Worm (Caenorhabditis elegans) whole organism, young adult: ENCODE measurements around the gene Y82E9BR.14.

ENCODE experiments used
- B0261.1 ChIP-seq: sonication (generic microtip); optimal IDR thresholded peaks from 2 replicates; lab custom pipeline; 2016; ENCODE audit warnings: mild to moderate bottlenecking, missing genetic modification characterization, moderate library complexity, missing compliant biosample characterization
- C17E4.6 ChIP-seq: fragments of 200-800 bp; sonication (Bioruptor generic); IDR thresholded peaks from 2 replicates; pipeline ENCODE4 v1.3.6; 2022; ENCODE audit warnings: missing genetic modification reagents, missing genetic modification characterization, missing compliant biosample characterization
- F22D6.2 ChIP-seq: sonication (generic microtip); optimal IDR thresholded peaks from 2 replicates; lab custom pipeline; 2016; ENCODE audit warnings: mild to moderate bottlenecking, missing genetic modification characterization, missing compliant biosample characterization
- F23B12.7 ChIP-seq: sonication (generic microtip); optimal IDR thresholded peaks from 2 replicates; lab custom pipeline; 2017; ENCODE audit warnings: missing genetic modification characterization, mild to moderate bottlenecking, missing compliant biosample characterization, antibody characterized with exemption, moderate library complexity; ENCODE audit not compliant: insufficient read depth
- F37B4.10 ChIP-seq: fragments of 200-800 bp; sonication (Bioruptor generic); IDR thresholded peaks from 2 replicates; pipeline ENCODE4 v1.3.6; 2022; ENCODE audit warnings: missing genetic modification characterization, missing compliant biosample characterization
- F49E8.2 ChIP-seq: sonication (generic microtip); optimal IDR thresholded peaks from 3 replicates; lab custom pipeline; 2017; ENCODE audit warnings: missing genetic modification characterization, mild to moderate bottlenecking, missing compliant biosample characterization, antibody characterized with exemption, moderate library complexity; ENCODE audit not compliant: insufficient read depth
- F55B11.4 ChIP-seq: sonication (generic microtip); optimal IDR thresholded peaks from 2 replicates; lab custom pipeline; 2016; ENCODE audit warnings: missing compliant biosample characterization, missing genetic modification characterization, borderline replicate concordance; ENCODE audit not compliant: insufficient read depth
- F57A8.1 ChIP-seq: fragments of 200-800 bp; sonication (Bioruptor generic); optimal IDR thresholded peaks from 2 replicates; lab custom pipeline; 2018; ENCODE audit warnings: mild to moderate bottlenecking, missing genetic modification characterization, moderate library complexity, missing compliant biosample characterization
- T07F8.4 ChIP-seq: sonication (generic microtip); optimal IDR thresholded peaks from 2 replicates; lab custom pipeline; 2016; ENCODE audit warnings: mild to moderate bottlenecking, missing genetic modification characterization, moderate library complexity, missing compliant biosample characterization
- Y56A3A.18 ChIP-seq: fragments of 200-800 bp; sonication (Bioruptor generic); IDR thresholded peaks from 2 replicates; pipeline ENCODE4 v1.3.6; 2022; ENCODE audit warnings: missing genetic modification reagents, missing genetic modification characterization, missing compliant biosample characterization
- Y67H2A.10 ChIP-seq: fragments of 200-800 bp; sonication (Bioruptor generic); conservative IDR thresholded peaks from 2 replicates; pipeline ENCODE4 v1.3.6; 2022; ENCODE audit warnings: missing genetic modification reagents, missing genetic modification characterization, missing compliant biosample characterization
- aptf-3 ChIP-seq: fragments of 200-800 bp; sonication (Bioruptor generic); IDR thresholded peaks from 2 replicates; pipeline ENCODE4 v1.3.6; 2022; ENCODE audit warnings: missing genetic modification characterization, missing compliant biosample characterization
- attf-3 ChIP-seq: fragments of 200-800 bp; sonication (Bioruptor generic); conservative IDR thresholded peaks from 2 replicates; pipeline ENCODE4 v1.3.6; 2022; ENCODE audit warnings: missing genetic modification reagents, missing genetic modification characterization, missing compliant biosample characterization
- attf-5 ChIP-seq: fragments of 200-800 bp; sonication (Bioruptor generic); optimal IDR thresholded peaks from 2 replicates; lab custom pipeline; 2018; ENCODE audit warnings: mild to moderate bottlenecking, missing genetic modification characterization, missing compliant biosample characterization
- bed-1 ChIP-seq: fragments of 200-800 bp; sonication (Bioruptor generic); IDR thresholded peaks from 2 replicates; pipeline ENCODE4 v1.3.6; 2022; ENCODE audit warnings: missing genetic modification reagents, missing genetic modification characterization, missing compliant biosample characterization
- chd-7 ChIP-seq: sonication (generic microtip); optimal IDR thresholded peaks from 2 replicates; lab custom pipeline; 2016; ENCODE audit warnings: mild to moderate bottlenecking, missing genetic modification characterization, moderate library complexity, missing compliant biosample characterization
- dox-1 ChIP-seq: fragments of 200-800 bp; sonication (Bioruptor generic); IDR thresholded peaks from 2 replicates; pipeline ENCODE4 v1.3.6; 2022; ENCODE audit warnings: missing genetic modification reagents, missing genetic modification characterization, missing compliant biosample characterization
- dpff-1 ChIP-seq: sonication (generic microtip); optimal IDR thresholded peaks from 2 replicates; lab custom pipeline; 2017; ENCODE audit warnings: mild to moderate bottlenecking, missing genetic modification characterization, missing compliant biosample characterization
- dpl-1 ChIP-seq: fragments of 150-350 bp; optimal IDR thresholded peaks from 2 replicates; lab custom pipeline; 2014; ENCODE audit warnings: missing biosample characterization, missing genetic modification reagents, missing genetic modification characterization
- egl-44 ChIP-seq: fragments of 200-800 bp; sonication (Bioruptor generic); IDR thresholded peaks from 2 replicates; pipeline ENCODE4 v1.3.6; 2022; ENCODE audit warnings: missing genetic modification reagents, missing genetic modification characterization, missing compliant biosample characterization
- ekl-4 ChIP-seq: fragments of 200-800 bp; sonication (Bioruptor generic); IDR thresholded peaks from 2 replicates; pipeline ENCODE4 v1.3.6; 2022; ENCODE audit warnings: missing genetic modification reagents, missing genetic modification characterization, missing compliant biosample characterization
- ets-4 ChIP-seq: fragments of 200-800 bp; sonication (Bioruptor generic); optimal IDR thresholded peaks from 2 replicates; lab custom pipeline; 2018; ENCODE audit warnings: mild to moderate bottlenecking, missing genetic modification characterization, missing compliant biosample characterization
- hsf-1 ChIP-seq: fragments of 200-800 bp; sonication (Bioruptor generic); IDR thresholded peaks from 2 replicates; pipeline ENCODE4 v1.3.6; 2022; ENCODE audit warnings: missing genetic modification reagents, missing genetic modification characterization, missing compliant biosample characterization
- lin-26 ChIP-seq: fragments of 200-800 bp; sonication (Bioruptor generic); IDR thresholded peaks from 2 replicates; pipeline ENCODE4 v1.3.6; 2022; ENCODE audit warnings: missing genetic modification reagents, missing genetic modification characterization, missing compliant biosample characterization
- lin-35 ChIP-seq, 3 experiments: fragments of 150-350 bp in 2 of 3; sonication (generic microtip) in 1 of 3; optimal IDR thresholded peaks; 2 replicates each; lab custom pipeline; 2014 to 2018; ENCODE audit warnings: missing biosample characterization in 3 of 3, missing genetic modification characterization in 3 of 3, missing genetic modification reagents in 3 of 3
- lin-40 ChIP-seq: sonication (generic microtip); optimal IDR thresholded peaks from 2 replicates; lab custom pipeline; 2016; ENCODE audit warnings: missing genetic modification characterization, mild to moderate bottlenecking, missing compliant biosample characterization, missing genotype, missing genetic modification reagents
- lin-54 ChIP-seq: fragments of 200-800 bp; sonication (Bioruptor generic); optimal IDR thresholded peaks from 2 replicates; lab custom pipeline; 2018; ENCODE audit warnings: mild to moderate bottlenecking, missing genetic modification characterization, missing compliant biosample characterization
- lsl-1 ChIP-seq: fragments of 200-800 bp; sonication (Bioruptor generic); optimal IDR thresholded peaks from 2 replicates; lab custom pipeline; 2018; ENCODE audit warnings: mild to moderate bottlenecking, missing genetic modification characterization, moderate library complexity, missing compliant biosample characterization
- pbrm-1 ChIP-seq: fragments of 200-800 bp; sonication (Bioruptor generic); IDR thresholded peaks from 2 replicates; pipeline ENCODE4 v1.3.6; 2022; ENCODE audit warnings: missing genetic modification reagents, missing genetic modification characterization, missing compliant biosample characterization
- pha-4 ChIP-seq: fragments of 150-350 bp; sonication (generic microtip); optimal IDR thresholded peaks from 2 replicates; lab custom pipeline; 2014; ENCODE audit warnings: missing biosample characterization, missing genetic modification reagents, missing genetic modification characterization
- rcor-1 ChIP-seq: fragments of 200-800 bp; sonication (Bioruptor generic); IDR thresholded peaks from 2 replicates; pipeline ENCODE4 v1.3.6; 2022; ENCODE audit warnings: missing genetic modification reagents, missing genetic modification characterization, missing compliant biosample characterization
- repo-1 ChIP-seq: sonication (generic microtip); optimal IDR thresholded peaks from 2 replicates; lab custom pipeline; 2017; ENCODE audit warnings: mild to moderate bottlenecking, missing genetic modification characterization, missing compliant biosample characterization
- sea-2 ChIP-seq: fragments of 200-800 bp; sonication (Bioruptor generic); IDR thresholded peaks from 2 replicates; pipeline ENCODE4 v1.3.6; 2022; ENCODE audit warnings: missing genetic modification characterization, missing compliant biosample characterization
- snpc-1.1 ChIP-seq: sonication (generic microtip); optimal IDR thresholded peaks from 2 replicates; lab custom pipeline; 2017; ENCODE audit warnings: missing genetic modification characterization, mild to moderate bottlenecking, missing compliant biosample characterization, antibody characterized with exemption, moderate library complexity, missing genotype, missing genetic modification reagents; ENCODE audit not compliant: insufficient read depth
- tbp1 ChIP-seq: fragments of 200-800 bp; sonication (Bioruptor generic); optimal IDR thresholded peaks from 2 replicates; lab custom pipeline; 2018; ENCODE audit warnings: mild to moderate bottlenecking, missing genetic modification characterization, missing compliant biosample characterization
- tlf-1 ChIP-seq: fragments of 200-800 bp; sonication (Bioruptor generic); optimal IDR thresholded peaks from 2 replicates; lab custom pipeline; 2018; ENCODE audit warnings: mild to moderate bottlenecking, missing genetic modification characterization, missing compliant biosample characterization
- ztf-25 ChIP-seq: fragments of 200-800 bp; sonication (Bioruptor generic); IDR thresholded peaks from 2 replicates; pipeline ENCODE4 v1.3.6; 2022; ENCODE audit warnings: missing genetic modification reagents, missing genetic modification characterization, missing compliant biosample characterization
- ztf-6 ChIP-seq: fragments of 200-800 bp; sonication (Bioruptor generic); IDR thresholded peaks from 2 replicates; pipeline ENCODE4 v1.3.6; 2022; ENCODE audit warnings: missing genetic modification reagents, missing genetic modification characterization, missing compliant biosample characterization

Y82E9BR.14 gene

ce11 chrIII:1419700-1420356 lies 5.9 kb upstream of the Y82E9BR.14 start (continued):
- TF ChIP-seq tbp1 (GFP tag; lab: Kevin White, UChicago): peak; percentile 69
- TF ChIP-seq tlf-1 (GFP tag; lab: Kevin White, UChicago): peak; percentile 94
- TF ChIP-seq F49E8.2 (tag; lab: Kevin White, UChicago): peak; percentile 98
- TF ChIP-seq F23B12.7: peak; percentile 64
- peak; percentile 36 for TF ChIP-seq B0261.1 (tag; lab: Kevin White, UChicago)
- peak in 2 of 3 experiments; percentile 44 to 49 for TF ChIP-seq lin-35 (GFP tag; optimal IDR thresholded peaks at IDR 0.05; lab: Kevin White, UChicago)
- no peak for TF ChIP-seq F57A8.1 (GFP tag; lab: Kevin White, UChicago)
- no peak for TF ChIP-seq ets-4 (GFP tag; lab: Kevin White, UChicago)
- TF ChIP-seq bed-1 (GFP tag; lab: Robert Waterston, UW): no peak
- peak; percentile 79 for TF ChIP-seq hsf-1 (GFP tag; lab: Robert Waterston, UW)
- peak; percentile 90; the same call in 1 of the 2 replicates for TF ChIP-seq Y56A3A.18 (GFP tag; lab: Robert Waterston, UW)
- TF ChIP-seq attf-5: peak; percentile 63
- peak; percentile 51 for TF ChIP-seq dox-1 (GFP tag; lab: Robert Waterston, UW)
- TF ChIP-seq ztf-6: no peak
- 0 out of 2 replicates have a peak, but pooled peaks have one; percentile 39 for TF ChIP-seq aptf-3
- TF ChIP-seq snpc-1.1: peak; percentile 71
- TF ChIP-seq repo-1 (tag; lab: Kevin White, UChicago): peak; percentile 96
- TF ChIP-seq dpff-1 (tag; lab: Kevin White, UChicago): peak; percentile 81
- no peak for TF ChIP-seq F55B11.4 (tag; lab: Kevin White, UChicago)
- no peak for TF ChIP-seq ztf-25 (GFP tag; lab: Robert Waterston, UW)
- TF ChIP-seq dpl-1 (GFP tag; lab: Kevin White, UChicago): no peak
- peak; percentile 93 for TF ChIP-seq chd-7 (tag; lab: Kevin White, UChicago)
- no peak for TF ChIP-seq Y67H2A.10 (GFP tag; lab: Robert Waterston, UW)
- no peak for TF ChIP-seq F22D6.2
- peak; percentile 85 for TF ChIP-seq rcor-1 (GFP tag; lab: Robert Waterston, UW)
- TF ChIP-seq attf-3 (GFP tag; lab: Robert Waterston, UW): no peak
- TF ChIP-seq lin-54: peak; percentile 83
- peak; percentile 42 for TF ChIP-seq pha-4 (tag; lab: Kevin White, UChicago)
- TF ChIP-seq lin-40 (tag; lab: Kevin White, UChicago): peak; percentile 79
- TF ChIP-seq lin-26 (GFP tag; lab: Robert Waterston, UW): peak; percentile 87
- 0 out of 2 replicates have a peak, but pooled peaks have one; percentile 42 for TF ChIP-seq F37B4.10 (GFP tag; lab: Robert Waterston, UW)
- peak; percentile 47; the same call in 1 of the 2 replicates for TF ChIP-seq egl-44 (GFP tag; lab: Robert Waterston, UW)
- TF ChIP-seq C17E4.6 (GFP tag; lab: Robert Waterston, UW): peak; percentile 45; the same call in 1 of the 2 replicates
- peak; percentile 71 for TF ChIP-seq lsl-1
- TF ChIP-seq pbrm-1: no peak; the same call in 1 of the 2 replicates
- TF ChIP-seq sea-2 (GFP tag; lab: Robert Waterston, UW): 0 out of 2 replicates have a peak, but pooled peaks have one; percentile 28
- TF ChIP-seq ekl-4 (GFP tag; lab: Robert Waterston, UW): peak; percentile 91
- TF ChIP-seq T07F8.4 (tag; lab: Kevin White, UChicago): no peak
